Fruit fly (Drosophila melanogaster) whole organism, embryonic: ENCODE measurements around the gene CG31823.
A peak's percentile ranks its signal among the peaks of the same experiment; 100 is the strongest.

ENCODE experiments used
- Atf6 ChIP-seq: fragments of 200-800 bp; sonication (Bioruptor generic); IDR thresholded peaks from 2 replicates; pipeline ENCODE4 v1.3.6; 2022; ENCODE audit warnings: missing biosample characterization, missing genetic modification characterization
- B-H1 ChIP-seq: fragments of 200-800 bp; sonication (Bioruptor generic); IDR thresholded peaks from 3 replicates; pipeline ENCODE4 v1.3.6; 2022; ENCODE audit warnings: missing biosample characterization, missing genetic modification characterization
- B-H2 ChIP-seq: fragments of 200-800 bp; sonication (Bioruptor generic); optimal IDR thresholded peaks from 2 replicates; lab custom pipeline; 2018; ENCODE audit warnings: missing biosample characterization, mild to moderate bottlenecking, missing genetic modification characterization
- CG10209 ChIP-seq: fragments of 200-800 bp; sonication (Bioruptor generic); optimal IDR thresholded peaks from 3 replicates; lab custom pipeline; 2017; ENCODE audit warnings: missing biosample characterization, mild to moderate bottlenecking, missing genetic modification characterization, missing genetic modification reagents
- CG10543 ChIP-seq: fragments of 200-800 bp; sonication (Bioruptor generic); optimal IDR thresholded peaks from 3 replicates; lab custom pipeline; 2017; ENCODE audit warnings: missing biosample characterization, mild to moderate bottlenecking, missing genetic modification characterization, moderate library complexity
- CG11085 ChIP-seq: fragments of 200-800 bp; sonication (Bioruptor generic); IDR thresholded peaks from 2 replicates; pipeline ENCODE4 v1.3.6; 2022; ENCODE audit warnings: missing biosample characterization, missing genetic modification characterization
- CG11560 ChIP-seq: fragments of 200-800 bp; sonication (Bioruptor generic); IDR thresholded peaks from 3 replicates; pipeline ENCODE4 v1.3.6; 2022; ENCODE audit warnings: missing biosample characterization, missing genetic modification characterization
- CG11695 ChIP-seq: fragments of 200-800 bp; sonication (Bioruptor generic); IDR thresholded peaks from 3 replicates; pipeline ENCODE4 v1.3.6; 2022; ENCODE audit warnings: missing biosample characterization, missing genetic modification characterization
- CG11696 ChIP-seq: fragments of 200-800 bp; sonication (Bioruptor generic); IDR thresholded peaks from 2 replicates; pipeline ENCODE4 v1.3.6; 2022; ENCODE audit warnings: missing biosample characterization, missing genetic modification characterization
- CG14667 ChIP-seq: fragments of 200-800 bp; sonication (Bioruptor generic); IDR thresholded peaks from 2 replicates; pipeline ENCODE4 v1.3.6; 2022; ENCODE audit warnings: missing biosample characterization, missing genetic modification characterization
- CG15073 ChIP-seq: fragments of 200-800 bp; sonication (Bioruptor generic); optimal IDR thresholded peaks from 2 replicates; lab custom pipeline; 2016; ENCODE audit warnings: missing biosample characterization, missing genetic modification characterization
- CG15514 ChIP-seq: fragments of 200-800 bp; sonication (Bioruptor generic); optimal IDR thresholded peaks from 3 replicates; lab custom pipeline; 2017; ENCODE audit warnings: missing biosample characterization, missing genetic modification characterization, mild to moderate bottlenecking, moderate library complexity, missing genetic modification reagents
- CG17359 ChIP-seq: fragments of 200-800 bp; sonication (Bioruptor generic); optimal IDR thresholded peaks from 3 replicates; lab custom pipeline; 2018; ENCODE audit warnings: missing biosample characterization, mild to moderate bottlenecking, missing genetic modification characterization, moderate library complexity
- CG1792 ChIP-seq: fragments of 200-800 bp; sonication (Bioruptor generic); optimal IDR thresholded peaks from 2 replicates; lab custom pipeline; 2016; ENCODE audit warnings: missing biosample characterization, missing genetic modification characterization
- CG18262 ChIP-seq: fragments of 200-800 bp; optimal IDR thresholded peaks from 3 replicates; lab custom pipeline; 2019; ENCODE audit warnings: missing biosample characterization, mild to moderate bottlenecking, missing genetic modification characterization, moderate library complexity
- CG2199 ChIP-seq: fragments of 200-800 bp; sonication (Bioruptor generic); IDR thresholded peaks from 3 replicates; pipeline ENCODE4 v1.3.6; 2022; ENCODE audit warnings: missing biosample characterization, missing genetic modification characterization
- CG31441 ChIP-seq: fragments of 200-800 bp; sonication (Bioruptor generic); IDR thresholded peaks from 2 replicates; pipeline ENCODE4 v1.3.6; 2022; ENCODE audit warnings: missing biosample characterization, missing genetic modification characterization
- CG32767 ChIP-seq: fragments of 200-800 bp; sonication (Bioruptor generic); IDR thresholded peaks from 2 replicates; pipeline ENCODE4 v1.3.6; 2022; ENCODE audit warnings: missing biosample characterization, missing genetic modification characterization
- CG34224 ChIP-seq: fragments of 200-800 bp; sonication (Bioruptor generic); IDR thresholded peaks from 3 replicates; pipeline ENCODE4 v1.3.6; 2022; ENCODE audit warnings: missing biosample characterization, missing genetic modification characterization; ENCODE audit not compliant: partially characterized antibody
- CG6272 ChIP-seq: fragments of 200-800 bp; sonication (Bioruptor generic); IDR thresholded peaks from 2 replicates; pipeline ENCODE4 v1.3.6; 2022; ENCODE audit warnings: missing biosample characterization, missing genetic modification characterization
- CG6689 ChIP-seq: fragments of 200-800 bp; sonication (Bioruptor generic); IDR thresholded peaks from 2 replicates; pipeline ENCODE4 v1.3.6; 2022; ENCODE audit warnings: missing biosample characterization, missing genetic modification characterization
- CG7987 ChIP-seq: fragments of 200-800 bp; sonication (Bioruptor generic); optimal IDR thresholded peaks from 2 replicates; lab custom pipeline; 2018; ENCODE audit warnings: missing biosample characterization, mild to moderate bottlenecking, missing genetic modification characterization, moderate library complexity
- CG8359 ChIP-seq: fragments of 200-800 bp; sonication (Bioruptor generic); optimal IDR thresholded peaks from 2 replicates; lab custom pipeline; 2017; ENCODE audit warnings: missing biosample characterization, mild to moderate bottlenecking, missing genetic modification characterization, borderline replicate concordance
- Gsc ChIP-seq: fragments of 200-800 bp; sonication (Bioruptor generic); IDR thresholded peaks from 2 replicates; pipeline ENCODE4 v1.3.6; 2022; ENCODE audit warnings: missing biosample characterization, missing genetic modification characterization
- Gug ChIP-seq: fragments of 200-800 bp; sonication (Bioruptor generic); IDR thresholded peaks from 4 replicates; pipeline ENCODE4 v1.3.6; 2022; ENCODE audit warnings: missing biosample characterization, missing genetic modification characterization
- H2.0 ChIP-seq: fragments of 200-800 bp; sonication (Bioruptor generic); IDR thresholded peaks from 2 replicates; pipeline ENCODE4 v1.3.6; 2022; ENCODE audit warnings: missing biosample characterization, missing genetic modification characterization
- Nf-YC ChIP-seq: fragments of 200-800 bp; optimal IDR thresholded peaks from 3 replicates; lab custom pipeline; 2019; ENCODE audit warnings: missing biosample characterization, mild to moderate bottlenecking, missing genetic modification characterization, moderate library complexity
- NfI ChIP-seq: fragments of 200-800 bp; sonication (Bioruptor generic); optimal IDR thresholded peaks from 3 replicates; lab custom pipeline; 2018; ENCODE audit warnings: missing biosample characterization, mild to moderate bottlenecking, missing genetic modification characterization, moderate library complexity
- Pdp1 ChIP-seq, 2 experiments: fragments of 200-800 bp; sonication (Bioruptor generic); optimal IDR thresholded peaks; 3 replicates each; lab custom pipeline; 2016; ENCODE audit warnings: missing biosample characterization in 2 of 2, missing genetic modification characterization in 2 of 2, mild to moderate bottlenecking in 1 of 2, moderate library complexity in 1 of 2
- Rx ChIP-seq: fragments of 200-800 bp; sonication (Bioruptor generic); IDR thresholded peaks from 2 replicates; pipeline ENCODE4 v1.3.6; 2022; ENCODE audit warnings: missing biosample characterization, missing genetic modification characterization
- Six4 ChIP-seq: fragments of 200-800 bp; sonication (Bioruptor generic); optimal IDR thresholded peaks from 2 replicates; lab custom pipeline; 2016; ENCODE audit warnings: missing biosample characterization, missing genetic modification characterization
- ab ChIP-seq: fragments of 200-800 bp; sonication (Bioruptor generic); optimal IDR thresholded peaks from 2 replicates; lab custom pipeline; 2016; ENCODE audit warnings: missing biosample characterization, missing genetic modification characterization
- amos ChIP-seq: fragments of 200-800 bp; sonication (Bioruptor generic); IDR thresholded peaks from 2 replicates; pipeline ENCODE4 v1.3.6; 2022; ENCODE audit warnings: missing biosample characterization, missing genetic modification characterization; ENCODE audit not compliant: partially characterized antibody
- bbx ChIP-seq: fragments of 200-800 bp; sonication (Bioruptor generic); IDR thresholded peaks from 2 replicates; pipeline ENCODE4 v1.3.6; 2022; ENCODE audit warnings: missing biosample characterization, missing genetic modification characterization; ENCODE audit not compliant: partially characterized antibody
- bsh ChIP-seq, 2 experiments: fragments of 200-800 bp; sonication (Bioruptor generic); optimal IDR thresholded peaks; 2 replicates each; lab custom pipeline; 2017 to 2018; ENCODE audit warnings: mild to moderate bottlenecking in 2 of 2, missing biosample characterization in 2 of 2, missing genetic modification characterization in 2 of 2, moderate library complexity in 1 of 2
- cg ChIP-seq: fragments of 200-800 bp; sonication (Bioruptor generic); optimal IDR thresholded peaks from 3 replicates; lab custom pipeline; 2019; ENCODE audit warnings: missing biosample characterization, mild to moderate bottlenecking, missing genetic modification characterization, moderate library complexity
- gfzf ChIP-seq: fragments of 200-800 bp; sonication (Bioruptor generic); optimal IDR thresholded peaks from 2 replicates; lab custom pipeline; 2016; ENCODE audit warnings: missing biosample characterization, mild to moderate bottlenecking, missing genetic modification characterization, moderate library complexity
- grn ChIP-seq: fragments of 200-800 bp; sonication (Bioruptor generic); optimal IDR thresholded peaks from 3 replicates; lab custom pipeline; 2017; ENCODE audit warnings: missing biosample characterization, missing genetic modification characterization
- h ChIP-seq: fragments of >200 bp; optimal IDR thresholded peaks from 2 replicates; lab custom pipeline; 2017
- otp ChIP-seq: fragments of 200-800 bp; sonication (Bioruptor generic); IDR thresholded peaks from 3 replicates; pipeline ENCODE4, ENCODE4 v1.3.6; 2022; ENCODE audit warnings: missing biosample characterization, missing genetic modification characterization
- row ChIP-seq: fragments of 200-800 bp; sonication (Bioruptor generic); IDR thresholded peaks from 3 replicates; pipeline ENCODE4 v1.3.6; 2022; ENCODE audit warnings: missing biosample characterization, missing genetic modification characterization
- salm ChIP-seq: fragments of 200-800 bp; sonication (Bioruptor generic); optimal IDR thresholded peaks from 2 replicates; lab custom pipeline; 2018; ENCODE audit warnings: missing biosample characterization, mild to moderate bottlenecking, missing genetic modification characterization
- scrt ChIP-seq: fragments of 200-800 bp; sonication (Bioruptor generic); optimal IDR thresholded peaks from 2 replicates; lab custom pipeline; 2018; ENCODE audit warnings: missing biosample characterization, mild to moderate bottlenecking, missing genetic modification characterization, moderate library complexity
- sd ChIP-seq: fragments of 200-800 bp; sonication (Bioruptor generic); optimal IDR thresholded peaks from 3 replicates; lab custom pipeline; 2018; ENCODE audit warnings: missing biosample characterization, mild to moderate bottlenecking, missing genetic modification characterization, moderate library complexity
- sob ChIP-seq: fragments of 200-800 bp; sonication (Bioruptor generic); IDR thresholded peaks from 2 replicates; pipeline ENCODE4 v1.3.6; 2022; ENCODE audit warnings: missing biosample characterization, missing genetic modification characterization
- stwl ChIP-seq: fragments of 200-800 bp; sonication (Bioruptor generic); optimal IDR thresholded peaks from 3 replicates; lab custom pipeline; 2018; ENCODE audit warnings: missing biosample characterization, mild to moderate bottlenecking, missing genetic modification characterization, moderate library complexity
- tgo ChIP-seq: fragments of 200-800 bp; sonication (Bioruptor generic); IDR thresholded peaks from 3 replicates; pipeline ENCODE4 v1.3.6; 2022; ENCODE audit warnings: missing biosample characterization, missing genetic modification characterization
- twi ChIP-seq: fragments of 200-800 bp; optimal IDR thresholded peaks from 2 replicates; lab custom pipeline; 2019; ENCODE audit warnings: missing biosample characterization, mild to moderate bottlenecking, missing genetic modification characterization, moderate library complexity
- tx ChIP-seq: fragments of 200-800 bp; sonication (Bioruptor generic); optimal IDR thresholded peaks from 2 replicates; lab custom pipeline; 2016; ENCODE audit warnings: missing biosample characterization, missing genetic modification characterization
- z ChIP-seq: fragments of 200-800 bp; sonication (Bioruptor generic); IDR thresholded peaks from 3 replicates; pipeline ENCODE4 v1.3.6; 2022; ENCODE audit warnings: missing biosample characterization, missing genetic modification characterization
- zf30C ChIP-seq: fragments of 200-800 bp; sonication (Bioruptor generic); optimal IDR thresholded peaks from 3 replicates; lab custom pipeline; 2018; ENCODE audit warnings: missing biosample characterization, mild to moderate bottlenecking, missing genetic modification characterization

Gene CG31823

dm6 chr2L:15909826-15910225, 9.5 kb upstream of the CG31823 start (continued):
- TF ChIP-seq tx (GFP tag; lab: Kevin White, UChicago), result no peak
- TF ChIP-seq z, result no peak
- TF ChIP-seq cg, result no peak
- no peak; the same call in 1 of the 2 replicates for TF ChIP-seq amos
- TF ChIP-seq sd, result peak; percentile 87
- no peak for TF ChIP-seq CG18262 (tag; lab: Kevin White, UChicago)
- peak; percentile 53; the same call in 1 of the 3 replicates for TF ChIP-seq CG34224
- peak in 1 of 2 experiments; percentile 36 for TF ChIP-seq Pdp1 (GFP tag; optimal IDR thresholded peaks at IDR 0.05; lab: Kevin White, UChicago)
- no peak for TF ChIP-seq Rx (GFP tag; lab: Robert Waterston, UW)
- TF ChIP-seq sob (GFP tag; lab: Robert Waterston, UW), result no peak
- TF ChIP-seq CG15514 (GFP tag; lab: Kevin White, UChicago), result peak; percentile 49
- TF ChIP-seq CG8359 (GFP tag; lab: Kevin White, UChicago), result no peak
- peak; percentile 94 for TF ChIP-seq CG10543 (GFP tag; lab: Kevin White, UChicago)
- TF ChIP-seq CG14667, result no peak
- TF ChIP-seq Nf-YC (tag; lab: Kevin White, UChicago), result peak; percentile 9
- TF ChIP-seq h, result no peak
- TF ChIP-seq Gug (GFP tag; lab: Robert Waterston, UW), result no peak
- no peak for TF ChIP-seq gfzf (GFP tag; lab: Kevin White, UChicago)
- no peak for TF ChIP-seq zf30C (GFP tag; lab: Kevin White, UChicago)
- peak; percentile 13 for TF ChIP-seq salm (tag; lab: Kevin White, UChicago)
- TF ChIP-seq NfI, result peak; percentile 33
- TF ChIP-seq CG11695 (GFP tag; lab: Robert Waterston, UW), result peak; percentile 43; the same call in 1 of the 3 replicates
- no peak for TF ChIP-seq bsh (GFP tag; optimal IDR thresholded peaks at IDR 0.05; lab: Kevin White, UChicago)
- TF ChIP-seq CG31441 (GFP tag; lab: Robert Waterston, UW), result no peak
- TF ChIP-seq CG15073, result no peak
- no peak for TF ChIP-seq CG32767
- no peak for TF ChIP-seq CG11085 (GFP tag; lab: Robert Waterston, UW)
- TF ChIP-seq scrt, result no peak
- TF ChIP-seq B-H2, result peak; percentile 66
- peak; percentile 11; the same call in 1 of the 3 replicates for TF ChIP-seq B-H1 (GFP tag; lab: Robert Waterston, UW)
- TF ChIP-seq CG11560 (tag; lab: Robert Waterston, UW), result no peak
- TF ChIP-seq tgo (GFP tag; lab: Robert Waterston, UW), result no peak
- no peak for TF ChIP-seq CG6272 (GFP tag; lab: Robert Waterston, UW)
- no peak for TF ChIP-seq CG6689 (GFP tag; lab: Robert Waterston, UW)
- peak; percentile 50; the same call in 1 of the 2 replicates for TF ChIP-seq Atf6
- TF ChIP-seq H2.0 (GFP tag; lab: Robert Waterston, UW), result no peak
- no peak for TF ChIP-seq bbx (GFP tag; lab: Robert Waterston, UW)
- no peak for TF ChIP-seq CG1792
- TF ChIP-seq stwl, result no peak
- TF ChIP-seq Gsc, result no peak
- TF ChIP-seq CG2199, result 0 out of 3 replicates have a peak, but pooled peaks have one; percentile 54
- no peak for TF ChIP-seq twi
- TF ChIP-seq Six4 (GFP tag; lab: Kevin White, UChicago), result no peak
- TF ChIP-seq CG11696 (GFP tag; lab: Robert Waterston, UW), result peak; percentile 18; the same call in 1 of the 2 replicates
- TF ChIP-seq row (GFP tag; lab: Robert Waterston, UW), result peak; percentile 15; the same call in 1 of the 3 replicates
- TF ChIP-seq CG17359 (tag; lab: Kevin White, UChicago), result no peak
- TF ChIP-seq CG10209 (GFP tag; lab: Kevin White, UChicago), result peak; percentile 19
- TF ChIP-seq otp (GFP tag; lab: Robert Waterston, UW), result no peak
- peak; percentile 81 for TF ChIP-seq CG7987
- no peak for TF ChIP-seq grn
- TF ChIP-seq ab, result no peak
